Fruit fly (Drosophila melanogaster) whole organism, wandering third instar larva: ENCODE measurements around the gene euc.

Source experiments
- brk ChIP-seq: fragments of 200-800 bp; sonication (Bioruptor generic); optimal IDR thresholded peaks from 2 replicates; lab custom pipeline; 2016; ENCODE audit warnings: missing biosample characterization, mild to moderate bottlenecking, missing genetic modification characterization
- pan ChIP-seq: fragments of >200 bp; optimal IDR thresholded peaks from 2 replicates; lab custom pipeline; 2017

- TF ChIP-seq pan (lab: Kevin White, UChicago), result no peak
- no peak for TF ChIP-seq brk
Measured at dm6 chr3R:18949896-18950295, 28.7 kb downstream of the euc start, which contains the start of gene CG43732.
